Worm (Caenorhabditis elegans): ENCODE results near the gene fbxb-26.

fbxb-26 gene

DNA sequence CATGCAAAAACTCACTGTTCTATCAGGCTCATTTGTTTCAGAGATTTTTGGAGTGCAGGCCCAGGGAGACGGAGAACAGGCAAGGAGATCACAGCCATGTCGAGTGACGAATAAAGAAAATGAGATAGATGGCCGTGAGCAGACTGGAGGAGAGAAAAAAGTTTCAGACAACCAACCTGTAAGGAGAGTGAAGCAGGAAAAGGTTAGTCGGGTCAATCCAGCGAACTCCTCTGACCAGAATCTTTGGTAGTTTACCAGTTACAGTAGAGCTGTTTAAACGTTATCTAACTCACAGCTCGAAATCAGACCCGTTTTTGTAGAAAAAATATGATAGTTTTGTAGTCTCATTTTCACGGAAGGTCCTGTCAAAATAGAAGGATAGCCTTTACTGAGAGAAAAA lies 33.5 kb upstream of the fbxb-26 start, which contains the start of gene fbxb-21:
TSS of gene fbxb-21 (minus strand) at position 101 of the 400 bp plus-strand sequence.
- TF ChIP-seq unc-30 (tag; optimal IDR thresholded peaks at IDR 0.05) (no peak), unc-130 (tag; optimal IDR thresholded peaks at IDR 0.05) (no peak), ceh-63 (GFP tag; optimal IDR thresholded peaks at IDR 0.05) (no peak), lin-35 (GFP tag; optimal IDR thresholded peaks at IDR 0.05) (no peak), fos-1 (tag; optimal IDR thresholded peaks at IDR 0.05) (no peak), zag-1 (tag; optimal IDR thresholded peaks at IDR 0.05) (no peak), isw-1 (GFP tag; IDR thresholded peaks at IDR 0.05) (no peak), elt-3 (tag; optimal IDR thresholded peaks at IDR 0.05) (no peak), nhr-90 (tag; optimal IDR thresholded peaks at IDR 0.05; ENCODE audit: poor library complexity) (no peak), nhr-71 (tag; optimal IDR thresholded peaks at IDR 0.05) (no peak), alr-1 (tag; optimal IDR thresholded peaks at IDR 0.05; ENCODE audit: borderline replicate concordance) (no peak), unc-62 (GFP tag; optimal IDR thresholded peaks at IDR 0.05) (no peak), fkh-4 (tag; optimal IDR thresholded peaks at IDR 0.05; ENCODE audit: borderline replicate concordance) (no peak), nhr-76 (tag; optimal IDR thresholded peaks at IDR 0.05) (no peak), lsy-2 (tag; optimal IDR thresholded peaks at IDR 0.05) (no peak), sup-37 (GFP tag; optimal IDR thresholded peaks at IDR 0.05) (no peak), ceh-8 (GFP tag; optimal IDR thresholded peaks at IDR 0.05) (no peak)

ce11 chrII:1650502-1650901 lies 31.8 kb upstream of the fbxb-26 start, which contains the start of gene fbxb-20:
TSS of gene fbxb-20 (minus strand) at chrII:1650602.
- TF ChIP-seq egl-13 (tag; optimal IDR thresholded peaks at IDR 0.05) (no peak), fkh-4 (tag; optimal IDR thresholded peaks at IDR 0.05; ENCODE audit: borderline replicate concordance) (no peak), mep-1 (tag; optimal IDR thresholded peaks at IDR 0.05) (no peak), nhr-11 (tag; optimal IDR thresholded peaks at IDR 0.05) (no peak), grh-1 (GFP tag; IDR thresholded peaks at IDR 0.05) (no peak), snu-23 (GFP tag; optimal IDR thresholded peaks at IDR 0.05) (no peak), aly-2 (tag; optimal IDR thresholded peaks at IDR 0.05) (no peak), Y116A8C.19 (tag; optimal IDR thresholded peaks at IDR 0.05; ENCODE audit: borderline replicate concordance) (no peak), lin-35 (GFP tag; optimal IDR thresholded peaks at IDR 0.05) (no peak), ces-1 (GFP tag; optimal IDR thresholded peaks at IDR 0.05) (no peak), C04F5.9 (tag; optimal IDR thresholded peaks at IDR 0.05) (no peak), ceh-82 (tag; optimal IDR thresholded peaks at IDR 0.05) (no peak)

DNA sequence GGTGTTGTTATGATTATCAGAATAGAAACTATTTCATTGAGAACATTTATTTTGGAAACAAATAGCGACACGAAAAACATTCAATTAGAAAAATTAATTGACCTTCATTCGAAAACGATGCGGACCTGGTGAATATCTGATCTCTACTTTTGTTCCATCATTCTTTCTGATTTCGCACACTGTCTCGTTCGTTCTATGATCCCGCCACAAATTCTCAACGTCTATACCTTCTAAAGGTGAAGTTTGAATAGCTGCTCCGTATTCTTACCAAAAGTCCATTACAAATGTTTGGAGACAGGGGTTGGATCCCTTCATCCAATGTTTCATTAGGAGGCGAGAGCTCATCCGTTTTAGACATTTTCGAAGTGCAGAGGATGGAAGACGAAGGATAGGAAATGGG lies 30.5 kb upstream of the fbxb-26 start, which contains the start of gene fbxb-16:
TSS of gene fbxb-16 (minus strand) at position 101 of the 400 bp plus-strand sequence.
- TF ChIP-seq ama-1 (optimal IDR thresholded peaks at IDR 0.05) (no peak), mef-2 (tag; optimal IDR thresholded peaks at IDR 0.05) (no peak), aha-1 (tag; optimal IDR thresholded peaks at IDR 0.05) (no peak), unc-98 (GFP tag; IDR thresholded peaks at IDR 0.05) (no peak), xbp-1 (tag; optimal IDR thresholded peaks at IDR 0.05) (no peak), nhr-20 (tag; optimal IDR thresholded peaks at IDR 0.05) (no peak), fkh-8 (tag; optimal IDR thresholded peaks at IDR 0.05) (no peak), unc-62 (GFP tag; optimal IDR thresholded peaks at IDR 0.05) (no peak), tbx-2 (tag; optimal IDR thresholded peaks at IDR 0.05) (no peak)

- no peak for TF ChIP-seq ets-5 (GFP tag; IDR thresholded peaks at IDR 0.05)
- no peak for TF ChIP-seq ceh-90 (tag; optimal IDR thresholded peaks at IDR 0.05)
- TF ChIP-seq nhr-84 (tag; optimal IDR thresholded peaks at IDR 0.05): no peak
These were observed 28.9 kb upstream of the fbxb-26 start, which contains the start of gene fbxb-15 for ce11 chrII:1653397-1653796. TSS of gene fbxb-15 (minus strand) at chrII:1653497.

All from whole organism, L1 larva.